Worm (Caenorhabditis elegans): ENCODE measurements around the gene F37C4.8.

DNA sequence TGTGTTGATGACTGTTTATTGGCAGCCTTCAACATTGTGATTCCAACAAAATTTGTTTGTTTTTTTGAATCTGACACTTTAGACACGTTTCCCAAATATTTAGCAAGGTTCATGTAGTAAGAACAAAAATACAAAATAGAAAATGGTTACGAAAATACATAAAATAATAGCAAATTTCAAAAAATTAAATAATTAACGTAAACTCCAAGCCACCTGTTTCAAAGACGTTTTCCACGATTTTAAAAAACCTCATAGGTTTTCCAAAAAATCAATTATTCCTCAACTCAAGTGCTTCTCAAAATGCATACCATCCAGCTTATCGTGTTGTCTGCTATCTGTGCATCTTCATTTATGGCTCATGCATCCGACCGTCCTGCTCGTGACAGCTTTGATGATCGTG lies 36.4 kb upstream of the F37C4.8 start, which contains the start of gene F56D6.14:
- TF ChIP-seq ama-1 (optimal IDR thresholded peaks at IDR 0.05): no peak
- no peak for TF ChIP-seq flt-1 (GFP tag; IDR thresholded peaks at IDR 0.05)
